Worm (Caenorhabditis elegans) whole organism, young adult: ENCODE results near the gene mps-2.

Experiments used
- F10E7.11 ChIP-seq: sonication (generic microtip); optimal IDR thresholded peaks from 2 replicates; lab custom pipeline; 2017; ENCODE audit warnings: mild to moderate bottlenecking, missing genetic modification characterization, moderate library complexity, missing compliant biosample characterization
- F49E8.2 ChIP-seq: sonication (generic microtip); optimal IDR thresholded peaks from 3 replicates; lab custom pipeline; 2017; ENCODE audit warnings: missing genetic modification characterization, mild to moderate bottlenecking, missing compliant biosample characterization, antibody characterized with exemption, moderate library complexity; ENCODE audit not compliant: insufficient read depth
- K11D2.4 ChIP-seq: fragments of 200-800 bp; sonication (Bioruptor generic); IDR thresholded peaks from 2 replicates; pipeline ENCODE4 v1.3.6; 2022; ENCODE audit warnings: missing genetic modification reagents, missing genetic modification characterization, missing compliant biosample characterization
- K12H6.12 ChIP-seq: fragments of 200-800 bp; sonication (Bioruptor generic); optimal IDR thresholded peaks from 2 replicates; lab custom pipeline; 2018; ENCODE audit warnings: mild to moderate bottlenecking, missing genetic modification characterization, missing compliant biosample characterization
- T26A5.8 ChIP-seq: sonication (generic microtip); optimal IDR thresholded peaks from 2 replicates; lab custom pipeline; 2016; ENCODE audit warnings: missing genetic modification characterization, missing compliant biosample characterization
- athp-1 ChIP-seq: sonication (generic microtip); optimal IDR thresholded peaks from 2 replicates; lab custom pipeline; 2017; ENCODE audit warnings: mild to moderate bottlenecking, missing genetic modification characterization, missing compliant biosample characterization
- cebp-2 ChIP-seq: fragments of 200-800 bp; sonication (Bioruptor generic); IDR thresholded peaks from 2 replicates; pipeline ENCODE4 v1.3.6; 2022; ENCODE audit warnings: missing genetic modification characterization, missing compliant biosample characterization
- ceh-27 ChIP-seq: fragments of 200-800 bp; sonication (Bioruptor generic); optimal IDR thresholded peaks from 2 replicates; lab custom pipeline; 2018; ENCODE audit warnings: mild to moderate bottlenecking, missing genetic modification characterization, moderate library complexity, missing compliant biosample characterization
- ceh-40 ChIP-seq: fragments of 200-800 bp; sonication (Bioruptor generic); IDR thresholded peaks from 2 replicates; pipeline ENCODE4 v1.3.6; 2022; ENCODE audit warnings: missing genetic modification characterization, missing compliant biosample characterization
- die-1 ChIP-seq: sonication (generic microtip); optimal IDR thresholded peaks from 2 replicates; lab custom pipeline; 2016; ENCODE audit warnings: missing genotype, mild to moderate bottlenecking, missing genetic modification characterization, missing compliant biosample characterization
- dpl-1 ChIP-seq: fragments of 150-350 bp; optimal IDR thresholded peaks from 2 replicates; lab custom pipeline; 2014; ENCODE audit warnings: missing biosample characterization, missing genetic modification reagents, missing genetic modification characterization
- egl-44 ChIP-seq: fragments of 200-800 bp; sonication (Bioruptor generic); IDR thresholded peaks from 2 replicates; pipeline ENCODE4 v1.3.6; 2022; ENCODE audit warnings: missing genetic modification reagents, missing genetic modification characterization, missing compliant biosample characterization
- egrh-3 ChIP-seq: fragments of 200-800 bp; sonication (Bioruptor generic); IDR thresholded peaks from 2 replicates; pipeline ENCODE4 v1.3.6; 2022; ENCODE audit warnings: missing genetic modification reagents, missing genetic modification characterization, missing compliant biosample characterization
- ets-4 ChIP-seq: fragments of 200-800 bp; sonication (Bioruptor generic); optimal IDR thresholded peaks from 2 replicates; lab custom pipeline; 2018; ENCODE audit warnings: mild to moderate bottlenecking, missing genetic modification characterization, missing compliant biosample characterization
- him-1 ChIP-seq: sonication (generic microtip); optimal IDR thresholded peaks from 2 replicates; lab custom pipeline; 2016; ENCODE audit warnings: missing genotype, missing genetic modification reagents, missing genetic modification characterization, missing compliant biosample characterization
- hlh-12 ChIP-seq: sonication (generic microtip); optimal IDR thresholded peaks from 2 replicates; lab custom pipeline; 2016; ENCODE audit warnings: missing genetic modification characterization, missing compliant biosample characterization
- hmg-20 ChIP-seq: fragments of 200-800 bp; sonication (Bioruptor generic); IDR thresholded peaks from 2 replicates; pipeline ENCODE4 v1.3.6; 2022; ENCODE audit warnings: missing genetic modification reagents, missing genetic modification characterization, missing compliant biosample characterization
- hrde-1 ChIP-seq: sonication (generic microtip); optimal IDR thresholded peaks from 2 replicates; lab custom pipeline; 2016; ENCODE audit warnings: missing genetic modification characterization, mild to moderate bottlenecking, missing compliant biosample characterization, moderate library complexity, missing genotype, missing genetic modification reagents, borderline replicate concordance
- hsf-1 ChIP-seq: fragments of 200-800 bp; sonication (Bioruptor generic); IDR thresholded peaks from 2 replicates; pipeline ENCODE4 v1.3.6; 2022; ENCODE audit warnings: missing genetic modification reagents, missing genetic modification characterization, missing compliant biosample characterization
- lsy-27 ChIP-seq: sonication (generic microtip); optimal IDR thresholded peaks from 2 replicates; lab custom pipeline; 2017; ENCODE audit warnings: missing genetic modification characterization, mild to moderate bottlenecking, missing compliant biosample characterization, antibody characterized with exemption, missing genotype, borderline replicate concordance; ENCODE audit not compliant: insufficient read depth
- madf-6 ChIP-seq: fragments of 200-800 bp; sonication (Bioruptor generic); IDR thresholded peaks from 2 replicates; pipeline ENCODE4 v1.3.6; 2022; ENCODE audit warnings: missing genetic modification reagents, missing genetic modification characterization, missing compliant biosample characterization
- nfyb-1 ChIP-seq: fragments of 200-800 bp; sonication (Bioruptor generic); IDR thresholded peaks from 2 replicates; pipeline ENCODE4 v1.3.6; 2022; ENCODE audit warnings: missing genetic modification reagents, missing genetic modification characterization, missing compliant biosample characterization
- pha-4 ChIP-seq: fragments of 150-350 bp; sonication (generic microtip); optimal IDR thresholded peaks from 2 replicates; lab custom pipeline; 2014; ENCODE audit warnings: missing biosample characterization, missing genetic modification reagents, missing genetic modification characterization
- rpc-1 ChIP-seq, 2 experiments: fragments of 150-350 bp in 1 of 2; sonication (generic microtip) in 1 of 2; optimal IDR thresholded peaks; 2 replicates each; lab custom pipeline; 2014 to 2018; ENCODE audit warnings: missing biosample characterization in 1 of 2, missing genetic modification characterization in 1 of 2, missing genetic modification reagents in 1 of 2, missing genotype in 1 of 2
- sea-2 ChIP-seq: fragments of 200-800 bp; sonication (Bioruptor generic); IDR thresholded peaks from 2 replicates; pipeline ENCODE4 v1.3.6; 2022; ENCODE audit warnings: missing genetic modification characterization, missing compliant biosample characterization
- snpc-3.4 ChIP-seq: sonication (generic microtip); optimal IDR thresholded peaks from 2 replicates; lab custom pipeline; 2017; ENCODE audit warnings: missing genetic modification characterization, mild to moderate bottlenecking, missing compliant biosample characterization, antibody characterized with exemption, moderate library complexity, missing genotype, missing genetic modification reagents
- somi-1 ChIP-seq: fragments of 200-800 bp; sonication (Bioruptor generic); optimal IDR thresholded peaks from 2 replicates; lab custom pipeline; 2018; ENCODE audit warnings: mild to moderate bottlenecking, missing genetic modification characterization, missing compliant biosample characterization
- sptf-2 ChIP-seq: fragments of 200-800 bp; sonication (Bioruptor generic); optimal IDR thresholded peaks from 2 replicates; lab custom pipeline; 2018; ENCODE audit warnings: mild to moderate bottlenecking, missing genetic modification characterization, missing compliant biosample characterization
- tbp1 ChIP-seq: fragments of 200-800 bp; sonication (Bioruptor generic); optimal IDR thresholded peaks from 2 replicates; lab custom pipeline; 2018; ENCODE audit warnings: mild to moderate bottlenecking, missing genetic modification characterization, missing compliant biosample characterization
- tlf-1 ChIP-seq: fragments of 200-800 bp; sonication (Bioruptor generic); optimal IDR thresholded peaks from 2 replicates; lab custom pipeline; 2018; ENCODE audit warnings: mild to moderate bottlenecking, missing genetic modification characterization, missing compliant biosample characterization
- unc-62 ChIP-seq: fragments of 150-350 bp; optimal IDR thresholded peaks from 2 replicates; lab custom pipeline; 2014; ENCODE audit warnings: missing biosample characterization, missing genetic modification reagents, missing genetic modification characterization
- zfh-2 ChIP-seq: fragments of 200-800 bp; sonication (Bioruptor generic); conservative IDR thresholded peaks from 2 replicates; pipeline ENCODE4 v1.3.6; 2022; ENCODE audit warnings: missing genetic modification reagents, missing genetic modification characterization, missing compliant biosample characterization
- ztf-28 ChIP-seq: fragments of 200-800 bp; sonication (Bioruptor generic); IDR thresholded peaks from 2 replicates; pipeline ENCODE4 v1.3.6; 2022; ENCODE audit warnings: missing genetic modification reagents, missing genetic modification characterization, missing compliant biosample characterization
- ztf-3 ChIP-seq: fragments of 200-800 bp; sonication (Bioruptor generic); optimal IDR thresholded peaks from 2 replicates; lab custom pipeline; 2018; ENCODE audit warnings: mild to moderate bottlenecking, missing genetic modification characterization, missing compliant biosample characterization

Gene mps-2

DNA sequence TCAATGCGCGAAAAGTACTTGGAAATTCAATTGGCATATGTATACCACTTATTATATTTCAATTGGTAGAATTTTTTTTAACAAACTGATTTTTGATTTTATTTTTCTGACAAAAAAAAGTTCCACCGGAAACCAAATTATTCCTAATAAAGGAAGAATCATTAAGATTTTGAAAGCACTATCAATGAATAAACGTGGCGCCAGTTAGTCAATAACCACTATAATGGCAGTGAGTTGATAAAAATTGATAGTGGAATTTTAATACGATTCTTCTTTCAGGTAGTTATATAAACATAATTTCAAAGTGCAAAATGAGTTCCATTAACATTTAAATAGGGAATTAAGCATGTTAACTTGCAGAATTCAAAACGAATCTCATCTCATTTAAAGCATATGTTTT is 6.4 kb downstream of the mps-2 start, which contains the start of gene col-69 (continued):
- TF ChIP-seq snpc-3.4 (tag; lab: Kevin White, UChicago) = no peak
- no peak for TF ChIP-seq T26A5.8 (tag; lab: Kevin White, UChicago)
- no peak for TF ChIP-seq nfyb-1 (GFP tag; lab: Robert Waterston, UW)
- no peak for TF ChIP-seq pha-4
- TF ChIP-seq somi-1 (GFP tag; lab: Kevin White, UChicago) = no peak
- TF ChIP-seq ztf-28 (GFP tag; lab: Robert Waterston, UW) = no peak

DNA sequence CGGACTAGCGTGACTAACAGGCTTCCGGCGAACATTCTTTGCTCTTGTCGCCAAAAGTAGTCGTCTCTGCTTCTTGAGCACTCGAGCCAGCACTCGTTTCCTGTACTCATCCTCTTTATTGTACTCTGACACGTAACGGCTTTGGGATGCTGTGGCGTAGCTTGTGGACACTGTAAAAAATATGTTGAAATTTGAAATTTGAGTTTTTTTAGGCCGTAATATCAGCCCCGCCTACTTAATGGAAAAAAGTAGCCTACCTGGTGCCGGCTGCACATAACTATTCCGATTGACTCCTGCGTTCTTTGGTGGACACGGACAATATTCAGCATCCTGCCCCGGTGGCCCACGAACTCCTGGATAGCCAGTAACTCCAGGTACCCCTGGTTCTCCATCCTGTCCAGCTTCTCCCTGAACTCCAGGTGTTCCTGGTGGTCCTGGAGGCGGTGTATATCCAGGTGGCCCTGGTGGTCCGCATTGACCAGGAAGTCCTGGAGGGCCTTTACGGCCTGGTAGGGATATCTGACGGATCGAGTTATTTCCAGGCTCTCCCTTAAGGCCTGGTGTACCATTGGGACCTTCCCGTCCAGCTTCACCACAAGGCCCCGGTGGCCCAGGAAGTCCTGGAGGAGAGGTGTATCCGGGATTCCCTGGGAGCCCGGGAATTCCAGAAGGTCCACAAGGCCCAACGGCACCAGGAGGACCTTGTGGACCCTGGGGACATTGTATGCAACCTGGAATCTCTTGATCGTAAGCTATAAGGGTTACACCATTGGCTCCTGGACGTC is 7.9 kb downstream of the mps-2 start:
- TF ChIP-seq lsy-27 = no peak
- TF ChIP-seq egrh-3 (GFP tag; lab: Robert Waterston, UW) = peak; percentile 23; the same call in 1 of the 2 replicates
- TF ChIP-seq him-1 = no peak
- TF ChIP-seq zfh-2 (GFP tag; lab: Robert Waterston, UW) = peak; percentile 87
- TF ChIP-seq, all 124 proteins: peak for 2

DNA sequence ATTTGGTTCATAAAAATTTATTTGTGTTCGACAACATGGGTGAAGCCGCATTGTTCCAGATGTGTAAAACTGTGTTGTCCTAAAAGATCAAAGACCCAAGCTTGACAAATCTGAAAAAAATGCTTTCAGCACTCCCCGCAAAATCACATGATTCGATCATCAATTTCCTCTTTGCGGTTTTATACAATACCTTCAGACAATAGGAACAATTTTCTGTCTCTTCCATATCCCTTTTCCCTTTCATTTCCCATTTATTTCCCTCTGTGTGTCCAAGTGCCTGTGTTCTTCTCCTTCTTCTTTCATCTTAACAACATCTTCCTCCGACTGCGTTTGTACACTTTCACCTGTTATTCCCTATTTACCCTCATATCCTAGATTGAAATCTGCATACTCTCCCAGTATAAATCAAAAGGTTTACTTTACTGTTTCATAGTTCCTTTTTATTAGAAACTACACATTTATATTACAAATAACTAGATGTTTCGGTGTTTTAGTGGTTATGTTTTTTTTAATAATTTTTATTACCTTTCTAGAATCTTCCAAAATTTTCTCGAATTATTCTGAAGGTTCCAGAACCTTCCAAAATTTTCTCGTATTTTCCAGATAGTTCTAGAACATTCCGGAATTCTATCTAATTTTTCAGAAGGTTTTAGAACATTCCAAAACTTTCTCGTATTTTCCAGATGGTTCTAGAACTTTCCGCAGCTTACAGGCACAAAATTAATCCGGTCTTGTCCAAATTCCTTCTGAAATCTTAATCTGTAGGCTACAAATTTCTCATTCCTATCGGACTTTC is 10.8 kb downstream of the mps-2 start, which contains the start of gene K01A2.5:
TSS of gene K01A2.5 (plus strand) at position 297 of the 796 bp plus-strand sequence.
- TF ChIP-seq hsf-1 (GFP tag; lab: Robert Waterston, UW) = peak; percentile 85
- no peak for TF ChIP-seq ceh-40 (GFP tag; lab: Robert Waterston, UW)
- TF ChIP-seq rpc-1 (optimal IDR thresholded peaks at IDR 0.05; lab: Kevin White, UChicago) = peak; percentile 51
- TF ChIP-seq rpc-1 (tag; optimal IDR thresholded peaks at IDR 0.05; lab: Kevin White, UChicago) = no peak

DNA sequence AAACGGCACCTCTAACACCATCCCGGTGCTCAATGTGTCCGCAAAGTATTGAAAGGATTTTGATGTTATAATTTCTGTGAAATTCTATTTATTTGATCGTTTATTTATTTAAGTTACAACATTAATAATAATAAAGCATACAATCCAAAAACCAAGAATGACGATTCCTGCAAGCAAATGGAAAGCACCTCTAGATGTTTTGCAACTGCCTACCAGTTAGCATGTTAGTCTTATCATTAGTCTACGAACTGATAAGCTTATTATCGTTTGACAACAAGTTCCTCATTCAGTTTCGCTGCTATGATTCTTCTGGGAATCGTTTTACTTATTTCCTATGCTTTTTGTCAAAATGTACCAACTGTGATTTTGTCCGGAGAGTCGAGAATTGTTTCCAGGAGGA is 12.3 kb downstream of the mps-2 start, which contains the start of gene K01A2.6:
TSS of gene K01A2.6 (plus strand) at position 301 of the 400 bp plus-strand sequence.
- TF ChIP-seq sea-2 (GFP tag; lab: Robert Waterston, UW) (no peak), tlf-1 (GFP tag; lab: Kevin White, UChicago) (no peak), him-1 (no peak), F49E8.2 (tag; lab: Kevin White, UChicago) (no peak), cebp-2 (GFP tag; lab: Robert Waterston, UW) (no peak)

DNA sequence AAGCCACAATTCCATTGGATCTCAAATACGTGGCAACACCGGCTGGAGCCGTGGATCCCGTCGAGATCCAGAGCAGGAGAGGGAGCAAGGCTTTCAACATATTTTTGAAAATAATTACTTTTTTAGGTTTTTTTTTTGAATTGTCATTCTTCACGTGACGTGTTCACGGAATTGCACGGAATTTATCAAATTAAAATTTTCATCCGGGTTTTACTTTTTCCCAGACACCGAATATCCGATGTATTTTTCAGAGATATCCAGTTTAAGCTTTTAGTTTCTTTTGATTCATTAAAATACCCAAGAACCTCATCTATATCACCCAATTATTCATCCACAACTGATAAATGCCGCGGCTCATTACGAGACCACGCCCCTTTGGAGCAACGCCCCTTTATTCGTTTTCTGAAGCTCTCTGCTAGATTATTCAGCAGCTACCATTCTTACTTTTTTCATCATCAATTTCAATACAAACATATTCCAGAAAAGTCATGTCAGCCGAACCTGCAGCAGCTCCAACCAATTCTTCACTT is 15.0 kb downstream of the mps-2 start, which contains the start of the genes clec-117 and B0432.1:
TSS of gene clec-117 (minus strand) at position 101 of the 530 bp plus-strand sequence.
TSS of gene B0432.1 (plus strand) at position 480 of the 530 bp plus-strand sequence.
- no peak for TF ChIP-seq K12H6.12 (tag; lab: Kevin White, UChicago)
- TF ChIP-seq, all 124 proteins: peak for 0

DNA sequence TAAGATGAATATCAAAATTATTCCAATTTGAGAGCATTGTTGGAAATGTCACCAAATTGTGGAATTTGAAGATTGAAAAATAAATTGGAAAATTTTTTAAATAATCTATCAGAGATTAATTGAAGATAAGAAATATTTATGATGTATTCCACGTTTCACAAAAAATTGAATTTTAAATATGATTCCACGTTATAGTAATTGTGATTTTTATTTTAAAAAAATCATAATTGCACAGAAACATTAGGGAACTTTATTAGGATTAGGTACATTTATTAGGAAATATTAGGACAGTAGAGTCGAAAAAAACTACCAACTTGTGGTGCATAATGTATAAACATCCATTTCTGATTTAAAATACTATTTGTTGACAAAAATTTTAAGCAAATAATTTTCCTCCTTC is 17.4 kb downstream of the mps-2 start, which contains the start of gene B0432.11:
TSS of gene B0432.11 (minus strand) at position 101 of the 400 bp plus-strand sequence.
- TF ChIP-seq rpc-1 (optimal IDR thresholded peaks at IDR 0.05; lab: Kevin White, UChicago) (no peak), rpc-1 (tag; optimal IDR thresholded peaks at IDR 0.05; lab: Kevin White, UChicago) (no peak), ztf-3 (no peak), tbp1 (no peak), dpl-1 (no peak), die-1 (no peak), athp-1 (no peak), hmg-20 (GFP tag; lab: Robert Waterston, UW) (no peak), madf-6 (GFP tag; lab: Robert Waterston, UW) (no peak), ceh-27 (no peak), K11D2.4 (no peak), sptf-2 (no peak), ets-4 (GFP tag; lab: Kevin White, UChicago) (no peak), hlh-12 (tag; lab: Kevin White, UChicago) (no peak), hrde-1 (tag; lab: Kevin White, UChicago) (no peak), F10E7.11 (tag; lab: Kevin White, UChicago) (no peak), unc-62 (GFP tag; lab: Kevin White, UChicago) (no peak), egl-44 (no peak)
